Worm (Caenorhabditis elegans): ENCODE data around the gene ZK688.10.

ZK688.10 gene

DNA sequence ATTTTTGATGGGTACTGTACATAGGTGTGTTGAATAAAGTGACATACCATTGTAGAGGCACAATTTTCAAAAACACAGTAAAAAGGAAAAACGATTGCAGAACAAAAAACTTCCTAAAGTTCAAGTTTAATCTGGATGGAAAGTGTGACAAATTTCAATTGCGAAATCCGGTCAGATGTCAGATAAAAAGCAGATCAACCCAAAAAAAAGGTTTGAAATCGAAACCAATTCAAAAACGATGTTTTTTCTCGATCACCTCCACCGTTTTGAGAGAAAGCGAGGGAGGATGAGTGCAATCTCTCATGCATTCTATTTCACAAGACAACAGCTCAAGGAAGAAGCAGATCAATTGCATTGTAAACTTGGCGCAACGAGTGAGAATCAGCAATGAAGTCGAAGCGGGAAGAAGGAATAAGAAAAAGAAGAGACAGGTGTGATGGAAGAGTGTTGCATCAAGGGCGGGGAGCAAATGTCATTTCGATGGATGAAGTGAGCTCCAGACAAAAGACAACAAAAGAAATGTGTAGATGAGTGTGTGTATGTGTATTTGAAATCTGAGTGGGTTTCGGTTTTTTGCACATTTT is 16.6 kb downstream of the ZK688.10 start:
- no peak for TF ChIP-seq cebp-1 (GFP tag; IDR thresholded peaks at IDR 0.05)
- TF ChIP-seq cebp-1 (tag; optimal IDR thresholded peaks at IDR 0.05): peak; percentile 68
- TF ChIP-seq madf-3 (GFP tag; IDR thresholded peaks at IDR 0.05): no peak

DNA sequence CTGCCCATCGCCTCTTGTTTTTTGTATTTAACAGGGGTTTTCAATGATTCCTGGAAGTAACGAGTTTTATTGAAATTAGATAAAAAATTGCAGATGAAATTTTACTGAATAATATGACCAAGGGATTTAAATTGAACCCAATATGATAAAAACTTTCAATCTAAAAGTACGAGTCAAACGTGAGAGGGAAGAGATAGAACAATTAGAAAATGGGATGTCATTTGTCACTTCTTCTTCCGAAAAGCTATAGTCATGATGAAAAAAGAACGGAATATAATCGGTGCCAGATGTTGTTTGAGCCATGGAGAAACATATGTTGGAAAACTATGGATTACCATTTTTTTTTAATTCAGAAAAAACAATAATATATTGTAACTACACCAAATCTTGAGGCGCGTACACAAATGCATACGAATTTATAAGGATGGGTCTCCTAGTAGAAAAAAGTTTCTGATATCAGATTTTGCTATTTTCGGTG is 17.9 kb downstream of the ZK688.10 start, which contains the start of gene sup-18:
sup-18 (minus strand) TSS at position 51 of the 478 bp plus-strand sequence.
- TF ChIP-seq dpl-1 (GFP tag; optimal IDR thresholded peaks at IDR 0.05) (no peak), ceh-58 (GFP tag; IDR thresholded peaks at IDR 0.05) (no peak), athp-1 (tag; optimal IDR thresholded peaks at IDR 0.05) (no peak), ztf-26 (tag; optimal IDR thresholded peaks at IDR 0.05) (no peak), gei-17 (GFP tag; optimal IDR thresholded peaks at IDR 0.05) (no peak), hmg-20 (GFP tag; IDR thresholded peaks at IDR 0.05) (no peak), hlh-26 (GFP tag; conservative IDR thresholded peaks at IDR 0.05) (no peak), ceh-79 (tag; optimal IDR thresholded peaks at IDR 0.05) (no peak), madf-8 (GFP tag; conservative IDR thresholded peaks at IDR 0.05) (no peak), nhr-120 (GFP tag; IDR thresholded peaks at IDR 0.05) (no peak), egl-18 (GFP tag; IDR thresholded peaks at IDR 0.05) (no peak), zim-3 (tag; optimal IDR thresholded peaks at IDR 0.05) (no peak), chd-7 (tag; optimal IDR thresholded peaks at IDR 0.05) (no peak), F37B4.10 (GFP tag; IDR thresholded peaks at IDR 0.05) (no peak)

DNA sequence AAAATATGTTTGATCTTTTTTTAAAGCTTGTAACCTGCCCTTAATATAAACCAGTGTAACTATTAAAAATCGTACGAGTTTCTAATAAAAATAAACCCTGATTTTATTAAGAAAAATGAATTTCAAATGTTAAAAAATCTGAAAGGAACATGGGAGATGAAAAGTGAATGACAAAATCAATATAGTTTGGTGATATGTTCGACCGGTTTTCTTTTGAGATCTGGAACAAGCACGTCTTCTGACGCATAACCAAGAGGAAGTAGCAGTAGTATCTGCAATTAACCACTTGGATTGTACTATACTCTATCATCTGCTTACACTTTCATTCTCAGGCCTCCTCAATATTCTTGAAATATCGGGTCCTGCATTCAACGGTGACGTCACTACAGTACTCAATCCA is 19.7 kb downstream of the ZK688.10 start:
- no peak for TF ChIP-seq hsf-1 (GFP tag; IDR thresholded peaks at IDR 0.05)
- TF ChIP-seq F33H1.4 (GFP tag; IDR thresholded peaks at IDR 0.05): no peak
- no peak for TF ChIP-seq snpc-3.4 (tag; optimal IDR thresholded peaks at IDR 0.05)
- no peak for TF ChIP-seq ets-4 (GFP tag; optimal IDR thresholded peaks at IDR 0.05)
- TF ChIP-seq Y95B8A.8 (GFP tag; IDR thresholded peaks at IDR 0.05): no peak
- no peak for TF ChIP-seq K12H6.12 (tag; optimal IDR thresholded peaks at IDR 0.05)
- TF ChIP-seq dpff-1 (tag; optimal IDR thresholded peaks at IDR 0.05): no peak
- no peak for TF ChIP-seq repo-1 (tag; optimal IDR thresholded peaks at IDR 0.05)
- TF ChIP-seq B0019.2 (GFP tag; conservative IDR thresholded peaks at IDR 0.05): no peak
- no peak for TF ChIP-seq akir-1 (GFP tag; optimal IDR thresholded peaks at IDR 0.05)
- no peak for TF ChIP-seq nhr-27 (tag; optimal IDR thresholded peaks at IDR 0.05)
- no peak for TF ChIP-seq ZK185.1 (tag; optimal IDR thresholded peaks at IDR 0.05; ENCODE audit: poor library complexity, severe bottlenecking)
- TF ChIP-seq him-1 (tag; optimal IDR thresholded peaks at IDR 0.05): no peak
- no peak for TF ChIP-seq fkh-3 (tag; optimal IDR thresholded peaks at IDR 0.05)
- no peak for TF ChIP-seq madf-10 (tag; optimal IDR thresholded peaks at IDR 0.05)
- no peak for TF ChIP-seq F39B2.1 (GFP tag; IDR thresholded peaks at IDR 0.05)

ce11 chrIII:7873481-7873880 is 23.3 kb downstream of the ZK688.10 start, which contains the start of gene tyr-1:
Gene tyr-1 (plus strand): TSS chrIII:7873781.
- TF ChIP-seq aptf-2 (GFP tag; conservative IDR thresholded peaks at IDR 0.05) (no peak), nhr-90 (tag; optimal IDR thresholded peaks at IDR 0.05) (no peak), ztf-26 (tag; optimal IDR thresholded peaks at IDR 0.05) (no peak), aptf-3 (GFP tag; IDR thresholded peaks at IDR 0.05) (no peak), ets-4 (GFP tag; optimal IDR thresholded peaks at IDR 0.05) (no peak), bed-2 (GFP tag; IDR thresholded peaks at IDR 0.05) (no peak), F33H1.4 (GFP tag; IDR thresholded peaks at IDR 0.05) (no peak), xnd-1 (tag; optimal IDR thresholded peaks at IDR 0.05) (no peak), ceh-100 (GFP tag; IDR thresholded peaks at IDR 0.05) (no peak)

Measured in whole organism, young adult.